Fruit fly (Drosophila melanogaster): ENCODE data around the gene ath.

Gene ath

dm6 chr2L:10198911-10199310 is 12.0 kb upstream of the ath start, which contains the start of gene Sur:
Gene Sur, minus strand, starts transcription at chr2L:10199117.
- no peak for TF ChIP-seq foxo (GFP tag; optimal IDR thresholded peaks at IDR 0.05)
- TF ChIP-seq Hr83 (GFP tag; optimal IDR thresholded peaks at IDR 0.05; ENCODE audit: poor library complexity, severe bottlenecking) = no peak
- no peak for TF ChIP-seq Rel (GFP tag; optimal IDR thresholded peaks at IDR 0.05)
- no peak for TF ChIP-seq Rel (tag; optimal IDR thresholded peaks at IDR 0.05)
- no peak for TF ChIP-seq CG32264 (GFP tag; optimal IDR thresholded peaks at IDR 0.05)
- TF ChIP-seq Hnf4 (GFP tag; optimal IDR thresholded peaks at IDR 0.05) = no peak
- TF ChIP-seq fru (GFP tag; optimal IDR thresholded peaks at IDR 0.05) = no peak
- TF ChIP-seq N (GFP tag; optimal IDR thresholded peaks at IDR 0.05) = no peak
- TF ChIP-seq psq (GFP tag; optimal IDR thresholded peaks at IDR 0.05) = no peak
- TF ChIP-seq dmrt93B (GFP tag; optimal IDR thresholded peaks at IDR 0.05) = no peak
- TF ChIP-seq Vsx2 (GFP tag; optimal IDR thresholded peaks at IDR 0.05; ENCODE audit: partially characterized antibody) = no peak

dm6 chr2L:10200847-10201246 is 10.1 kb upstream of the ath start, which contains the start of the genes Ripalpha and RpL7:
Gene Ripalpha, minus strand, starts transcription at chr2L:10200974.
Gene RpL7, plus strand, starts transcription at chr2L:10201004.
- TF ChIP-seq ey (GFP tag; optimal IDR thresholded peaks at IDR 0.05) (peak; percentile 89), Myc (optimal IDR thresholded peaks at IDR 0.05) (peak; percentile 77), dmrt93B (GFP tag; optimal IDR thresholded peaks at IDR 0.05) (peak; percentile 99), OdsH (GFP tag; optimal IDR thresholded peaks at IDR 0.05) (peak; percentile 96), Dfd (GFP tag; optimal IDR thresholded peaks at IDR 0.05) (no peak), brk (GFP tag; optimal IDR thresholded peaks at IDR 0.05) (peak; percentile 87), woc (GFP tag; optimal IDR thresholded peaks at IDR 0.05) (peak; percentile 71), CG32264 (GFP tag; optimal IDR thresholded peaks at IDR 0.05) (peak; percentile 93), HLH106 (tag; optimal IDR thresholded peaks at IDR 0.05) (peak; percentile 91), jim (GFP tag; optimal IDR thresholded peaks at IDR 0.05) (peak; percentile 2), Mio (GFP tag; optimal IDR thresholded peaks at IDR 0.05) (peak; percentile 91), dl (GFP tag; optimal IDR thresholded peaks at IDR 0.05; ENCODE audit: insufficient read depth in 1 of 2, partially characterized antibody in 2 of 2) (no peak), sage (GFP tag; optimal IDR thresholded peaks at IDR 0.05) (peak; percentile 88), Abd-B (GFP tag; optimal IDR thresholded peaks at IDR 0.05) (no peak), pan (optimal IDR thresholded peaks at IDR 0.05) (no peak), psq (GFP tag; optimal IDR thresholded peaks at IDR 0.05) (peak; percentile 85), CG9705 (GFP tag; optimal IDR thresholded peaks at IDR 0.05) (peak; percentile 97), Dif (GFP tag; optimal IDR thresholded peaks at IDR 0.05; ENCODE audit: partially characterized antibody) (peak; percentile 71), h (GFP tag; optimal IDR thresholded peaks at IDR 0.05) (peak; percentile 98), Vsx2 (GFP tag; optimal IDR thresholded peaks at IDR 0.05; ENCODE audit: partially characterized antibody) (peak; percentile 89), GATAd (GFP tag; optimal IDR thresholded peaks at IDR 0.05) (peak; percentile 80), N (GFP tag; optimal IDR thresholded peaks at IDR 0.05) (no peak), Hr83 (GFP tag; optimal IDR thresholded peaks at IDR 0.05; ENCODE audit: poor library complexity, severe bottlenecking) (peak; percentile 100), CrebA (GFP tag; optimal IDR thresholded peaks at IDR 0.05; ENCODE audit: borderline replicate concordance) (no peak), fru (GFP tag; optimal IDR thresholded peaks at IDR 0.05) (peak; percentile 86), lola (GFP tag; optimal IDR thresholded peaks at IDR 0.05) (no peak), foxo (GFP tag; optimal IDR thresholded peaks at IDR 0.05) (peak; percentile 52 to 97), Hr78 (GFP tag; optimal IDR thresholded peaks at IDR 0.05) (no peak), Rel (GFP tag; optimal IDR thresholded peaks at IDR 0.05) (peak; percentile 58), Rel (tag; optimal IDR thresholded peaks at IDR 0.05) (peak; percentile 81), br (GFP tag; optimal IDR thresholded peaks at IDR 0.05) (peak; percentile 98), rgr (GFP tag; optimal IDR thresholded peaks at IDR 0.05) (peak; percentile 99), tai (GFP tag; optimal IDR thresholded peaks at IDR 0.05) (peak; percentile 62), Sp1 (GFP tag; optimal IDR thresholded peaks at IDR 0.05) (peak; percentile 95), Hnf4 (GFP tag; optimal IDR thresholded peaks at IDR 0.05) (peak; percentile 96), usp (GFP tag; optimal IDR thresholded peaks at IDR 0.05) (no peak), dsf (GFP tag; optimal IDR thresholded peaks at IDR 0.05; ENCODE audit: borderline replicate concordance) (peak; percentile 88), sv (GFP tag; optimal IDR thresholded peaks at IDR 0.05) (peak; percentile 98), Jra (GFP tag; optimal IDR thresholded peaks at IDR 0.05) (peak; percentile 89)

Measured in whole organism, wandering third instar larva.